Fruit fly (Drosophila melanogaster) whole organism, embryonic: ENCODE results near the gene CG31636.
A peak's percentile ranks its signal among the peaks of the same experiment; 100 is the strongest.

Experiments
- Atf3 ChIP-seq: fragments of 200-800 bp; sonication (Bioruptor generic); optimal IDR thresholded peaks from 3 replicates; lab custom pipeline; 2016; ENCODE audit warnings: missing biosample characterization, missing genetic modification characterization
- Bdp1 ChIP-seq: fragments of 200-800 bp; sonication (Bioruptor generic); optimal IDR thresholded peaks from 3 replicates; lab custom pipeline; 2016; ENCODE audit warnings: missing biosample characterization, missing genetic modification characterization
- Blimp-1 ChIP-seq: fragments of 200-800 bp; sonication (Bioruptor generic); optimal IDR thresholded peaks from 3 replicates; lab custom pipeline; 2018; ENCODE audit warnings: missing biosample characterization, missing genetic modification characterization, mild to moderate bottlenecking, moderate library complexity, missing genetic modification reagents
- CG10209 ChIP-seq: fragments of 200-800 bp; sonication (Bioruptor generic); optimal IDR thresholded peaks from 3 replicates; lab custom pipeline; 2017; ENCODE audit warnings: missing biosample characterization, mild to moderate bottlenecking, missing genetic modification characterization, missing genetic modification reagents
- CG11695 ChIP-seq: fragments of 200-800 bp; sonication (Bioruptor generic); IDR thresholded peaks from 3 replicates; pipeline ENCODE4 v1.3.6; 2022; ENCODE audit warnings: missing biosample characterization, missing genetic modification characterization
- CG12071 ChIP-seq: fragments of 200-800 bp; sonication (Bioruptor generic); optimal IDR thresholded peaks from 3 replicates; lab custom pipeline; 2018; ENCODE audit warnings: missing biosample characterization, mild to moderate bottlenecking, missing genetic modification characterization
- CG1233 ChIP-seq: fragments of 200-800 bp; sonication (Bioruptor generic); optimal IDR thresholded peaks from 4 replicates; lab custom pipeline; 2018; ENCODE audit warnings: missing biosample characterization, mild to moderate bottlenecking, missing genetic modification characterization
- CG13424 ChIP-seq: fragments of 200-800 bp; sonication (Bioruptor generic); optimal IDR thresholded peaks from 2 replicates; lab custom pipeline; 2019; ENCODE audit warnings: missing biosample characterization, mild to moderate bottlenecking, missing genetic modification characterization, moderate library complexity
- CG13894 ChIP-seq: fragments of 200-800 bp; sonication (Bioruptor generic); optimal IDR thresholded peaks from 3 replicates; lab custom pipeline; 2018; ENCODE audit warnings: missing biosample characterization, mild to moderate bottlenecking, missing genetic modification characterization, moderate library complexity
- CG14667 ChIP-seq: fragments of 200-800 bp; sonication (Bioruptor generic); IDR thresholded peaks from 2 replicates; pipeline ENCODE4 v1.3.6; 2022; ENCODE audit warnings: missing biosample characterization, missing genetic modification characterization
- CG1792 ChIP-seq: fragments of 200-800 bp; sonication (Bioruptor generic); optimal IDR thresholded peaks from 2 replicates; lab custom pipeline; 2016; ENCODE audit warnings: missing biosample characterization, missing genetic modification characterization
- CG31224 ChIP-seq: fragments of 200-800 bp; sonication (Bioruptor generic); IDR thresholded peaks from 2 replicates; pipeline ENCODE4 v1.3.6; 2022; ENCODE audit warnings: missing biosample characterization, missing genetic modification characterization
- CG31365 ChIP-seq: fragments of 200-800 bp; sonication (Bioruptor generic); optimal IDR thresholded peaks from 2 replicates; lab custom pipeline; 2018; ENCODE audit warnings: missing biosample characterization, mild to moderate bottlenecking, missing genetic modification characterization
- CG3281 ChIP-seq: fragments of 200-800 bp; sonication (Bioruptor generic); optimal IDR thresholded peaks from 3 replicates; lab custom pipeline; 2017; ENCODE audit warnings: missing biosample characterization, mild to moderate bottlenecking, missing genetic modification characterization
- CG3847 ChIP-seq: fragments of 200-800 bp; sonication (Bioruptor generic); IDR thresholded peaks from 2 replicates; pipeline ENCODE4 v1.3.6; 2022; ENCODE audit warnings: missing biosample characterization, missing genetic modification characterization
- CG4282 ChIP-seq: fragments of 200-800 bp; sonication (Bioruptor generic); optimal IDR thresholded peaks from 2 replicates; lab custom pipeline; 2016; ENCODE audit warnings: missing biosample characterization, missing genetic modification characterization
- CG6689 ChIP-seq: fragments of 200-800 bp; sonication (Bioruptor generic); IDR thresholded peaks from 2 replicates; pipeline ENCODE4 v1.3.6; 2022; ENCODE audit warnings: missing biosample characterization, missing genetic modification characterization
- CG7271 ChIP-seq: fragments of 200-800 bp; sonication (Bioruptor generic); optimal IDR thresholded peaks from 2 replicates; lab custom pipeline; 2018; ENCODE audit warnings: missing biosample characterization, mild to moderate bottlenecking, missing genetic modification characterization, moderate library complexity
- CG7357 ChIP-seq: fragments of 200-800 bp; sonication (Bioruptor generic); IDR thresholded peaks from 3 replicates; pipeline ENCODE4 v1.3.6; 2022; ENCODE audit warnings: missing biosample characterization, missing genetic modification characterization
- CG8281 ChIP-seq: fragments of 200-800 bp; sonication (Bioruptor generic); optimal IDR thresholded peaks from 2 replicates; lab custom pipeline; 2018; ENCODE audit warnings: missing biosample characterization, mild to moderate bottlenecking, missing genetic modification characterization, moderate library complexity
- CG8290 ChIP-seq, 3 experiments: fragments of 200-800 bp; sonication (Bioruptor generic); optimal IDR thresholded peaks; 2 replicates each; lab custom pipeline; 2016 to 2019; ENCODE audit warnings: missing biosample characterization in 3 of 3, missing genetic modification characterization in 3 of 3, mild to moderate bottlenecking in 2 of 3, moderate library complexity in 1 of 3
- CG9797 ChIP-seq: fragments of 200-800 bp; sonication (Bioruptor generic); optimal IDR thresholded peaks from 3 replicates; lab custom pipeline; 2018; ENCODE audit warnings: missing biosample characterization, mild to moderate bottlenecking, missing genetic modification characterization
- CHES-1-like ChIP-seq: fragments of 200-800 bp; sonication (Bioruptor generic); optimal IDR thresholded peaks from 2 replicates; lab custom pipeline; 2016; ENCODE audit warnings: missing biosample characterization, missing genetic modification characterization
- CkIIα-i1 ChIP-seq: fragments of 200-800 bp; sonication (Bioruptor generic); IDR thresholded peaks from 2 replicates; pipeline ENCODE4 v1.3.6; 2022; ENCODE audit warnings: missing biosample characterization, missing genetic modification characterization
- D ChIP-seq, 2 experiments: fragments of 200-800 bp in 1 of 2; fragments of >200 bp in 1 of 2; sonication (Bioruptor generic) in 1 of 2; optimal IDR thresholded peaks; 2 replicates in 1 of 2; 3 replicates in 1 of 2; lab custom pipeline; 2017; ENCODE audit warnings: mild to moderate bottlenecking in 1 of 2, missing biosample characterization in 1 of 2, missing genetic modification characterization in 1 of 2, missing genetic modification reagents in 1 of 2
- Dfd ChIP-seq, 2 experiments: fragments of >200 bp; optimal IDR thresholded peaks; 2 replicates each; lab custom pipeline; 2017; ENCODE audit warnings: missing biosample characterization in 2 of 2, missing genetic modification characterization in 2 of 2
- Dll ChIP-seq: fragments of 200-800 bp; sonication (Bioruptor generic); IDR thresholded peaks from 4 replicates; pipeline ENCODE4 v1.3.6; 2022; ENCODE audit warnings: missing biosample characterization, missing genetic modification characterization; ENCODE audit not compliant: partially characterized antibody
- Dref ChIP-seq: fragments of 200-800 bp; sonication (Bioruptor generic); IDR thresholded peaks from 2 replicates; pipeline ENCODE4 v1.3.6; 2022; ENCODE audit warnings: missing biosample characterization, missing genetic modification characterization
- Ets65A ChIP-seq: fragments of 200-800 bp; sonication (Bioruptor generic); peaks from one replicate; lab custom pipeline; 2016; ENCODE audit warnings: missing biosample characterization, missing genetic modification characterization
- HLH54F ChIP-seq: fragments of 200-800 bp; sonication (Bioruptor generic); optimal IDR thresholded peaks from 3 replicates; lab custom pipeline; 2016; ENCODE audit warnings: missing biosample characterization, missing genetic modification characterization
- HmgD ChIP-seq: fragments of 200-800 bp; sonication (Bioruptor generic); optimal IDR thresholded peaks from 3 replicates; lab custom pipeline; 2016; ENCODE audit warnings: missing biosample characterization, missing genetic modification characterization
- HmgZ ChIP-seq: fragments of 200-800 bp; sonication (Bioruptor generic); optimal IDR thresholded peaks from 2 replicates; lab custom pipeline; 2018; ENCODE audit warnings: missing biosample characterization, mild to moderate bottlenecking, missing genetic modification characterization
- Poxn ChIP-seq: fragments of 200-800 bp; sonication (Bioruptor generic); IDR thresholded peaks from 2 replicates; pipeline ENCODE4 v1.3.6; 2022; ENCODE audit warnings: missing biosample characterization, missing genetic modification characterization
- Taf1 ChIP-seq: fragments of 200-800 bp; sonication (Bioruptor generic); IDR thresholded peaks from 2 replicates; pipeline ENCODE4 v1.3.6; 2022; ENCODE audit warnings: missing biosample characterization, missing genetic modification characterization
- ac ChIP-seq: fragments of 200-800 bp; sonication (Bioruptor generic); optimal IDR thresholded peaks from 3 replicates; lab custom pipeline; 2017; ENCODE audit warnings: missing biosample characterization, mild to moderate bottlenecking, missing genetic modification characterization
- al ChIP-seq: fragments of 200-800 bp; sonication (Bioruptor generic); IDR thresholded peaks from 2 replicates; pipeline ENCODE4 v1.3.6; 2022; ENCODE audit warnings: missing biosample characterization, missing genetic modification characterization
- ap ChIP-seq: fragments of 200-800 bp; sonication (Bioruptor generic); IDR thresholded peaks from 2 replicates; pipeline ENCODE4 v1.3.6; 2022; ENCODE audit warnings: missing biosample characterization, missing genetic modification characterization
- chinmo ChIP-seq: fragments of 200-800 bp; sonication (Bioruptor generic); IDR thresholded peaks from 4 replicates; pipeline ENCODE4 v1.3.6; 2022; ENCODE audit warnings: missing biosample characterization, missing genetic modification characterization; ENCODE audit not compliant: partially characterized antibody
- danr ChIP-seq: fragments of 200-800 bp; sonication (Bioruptor generic); IDR thresholded peaks from 2 replicates; pipeline ENCODE4 v1.3.6; 2022; ENCODE audit warnings: missing biosample characterization, missing genetic modification characterization
- dmrt11E ChIP-seq: fragments of 200-800 bp; sonication (Bioruptor generic); optimal IDR thresholded peaks from 3 replicates; lab custom pipeline; 2018; ENCODE audit warnings: missing biosample characterization, mild to moderate bottlenecking, missing genetic modification characterization, moderate library complexity
- eyg ChIP-seq: fragments of 200-800 bp; sonication (Bioruptor generic); optimal IDR thresholded peaks from 3 replicates; lab custom pipeline; 2016; ENCODE audit warnings: missing biosample characterization, missing genetic modification characterization
- her ChIP-seq: fragments of 200-800 bp; sonication (Bioruptor generic); optimal IDR thresholded peaks from 2 replicates; lab custom pipeline; 2016; ENCODE audit warnings: missing biosample characterization, missing genetic modification characterization
- hkb ChIP-seq, 2 experiments: fragments of 200-800 bp in 1 of 2; fragments of >200 bp in 1 of 2; sonication (Bioruptor generic) in 1 of 2; IDR thresholded peaks in 1 of 2; optimal IDR thresholded peaks in 1 of 2; 2 replicates each; pipeline versions ENCODE4 v1.3.6 to Lab custom; 2017 to 2022; ENCODE audit warnings: missing biosample characterization in 1 of 2, missing genetic modification characterization in 1 of 2
- jing ChIP-seq: fragments of 200-800 bp; sonication (Bioruptor generic); optimal IDR thresholded peaks from 2 replicates; lab custom pipeline; 2018; ENCODE audit warnings: missing biosample characterization, mild to moderate bottlenecking, missing genetic modification characterization
- nom ChIP-seq: fragments of 200-800 bp; sonication (Bioruptor generic); optimal IDR thresholded peaks from 2 replicates; lab custom pipeline; 2017; ENCODE audit warnings: missing biosample characterization, missing genetic modification characterization, mild to moderate bottlenecking, moderate library complexity, missing genetic modification reagents
- p53 ChIP-seq: fragments of 200-800 bp; sonication (Bioruptor generic); optimal IDR thresholded peaks from 2 replicates; lab custom pipeline; 2016; ENCODE audit warnings: missing biosample characterization, missing genetic modification characterization
- tap ChIP-seq: fragments of 200-800 bp; optimal IDR thresholded peaks from 3 replicates; lab custom pipeline; 2019; ENCODE audit warnings: missing biosample characterization, mild to moderate bottlenecking, missing genetic modification characterization, moderate library complexity
- twi ChIP-seq: fragments of 200-800 bp; optimal IDR thresholded peaks from 2 replicates; lab custom pipeline; 2019; ENCODE audit warnings: missing biosample characterization, mild to moderate bottlenecking, missing genetic modification characterization, moderate library complexity
- unc-4 ChIP-seq: fragments of 200-800 bp; sonication (Bioruptor generic); IDR thresholded peaks from 2 replicates; pipeline ENCODE4 v1.3.6; 2022; ENCODE audit warnings: missing biosample characterization, missing genetic modification characterization; ENCODE audit not compliant: partially characterized antibody

Gene CG31636

dm6 chr2L:6667719-6668325, 9.9 kb upstream of the CG31636 start, which contains the start of gene Galt (continued):
- TF ChIP-seq twi (tag; lab: Kevin White, UChicago), result no peak
- no peak for TF ChIP-seq Bdp1 (GFP tag; lab: Kevin White, UChicago)
- no peak for TF ChIP-seq CG31365 (tag; lab: Kevin White, UChicago)
- TF ChIP-seq Blimp-1 (GFP tag; lab: Kevin White, UChicago), result no peak
- TF ChIP-seq Ets65A, result peak; percentile 82
- peak; percentile 39 for TF ChIP-seq dmrt11E
- TF ChIP-seq CG8281, result no peak
- no peak for TF ChIP-seq D (optimal IDR thresholded peaks at IDR 0.05; lab: Kevin White, UChicago)
- peak; percentile 27 for TF ChIP-seq D (GFP tag; optimal IDR thresholded peaks at IDR 0.05; lab: Kevin White, UChicago)
- TF ChIP-seq ac, result no peak
- no peak for TF ChIP-seq CHES-1-like (GFP tag; lab: Kevin White, UChicago)
- no peak for TF ChIP-seq al (GFP tag; lab: Robert Waterston, UW)
- no peak for TF ChIP-seq CG3847
- TF ChIP-seq Dll (GFP tag; lab: Robert Waterston, UW), result peak; percentile 77
- no peak for TF ChIP-seq ap (GFP tag; lab: Robert Waterston, UW)
- no peak for TF ChIP-seq CG12071 (GFP tag; lab: Kevin White, UChicago)
- TF ChIP-seq CG7357 (GFP tag; lab: Robert Waterston, UW), result no peak
- 0 out of 3 replicates have a peak, but pooled peaks have one; percentile 31 for TF ChIP-seq CG11695
- peak; percentile 19 for TF ChIP-seq HmgZ
- TF ChIP-seq Atf3, result no peak
- no peak for TF ChIP-seq CG4282
- no peak for TF ChIP-seq p53
- TF ChIP-seq HLH54F (GFP tag; lab: Kevin White, UChicago), result no peak
- no peak for TF ChIP-seq danr (GFP tag; lab: Robert Waterston, UW)
- no peak for TF ChIP-seq CG6689 (GFP tag; lab: Robert Waterston, UW)
- TF ChIP-seq CG7271 (tag; lab: Kevin White, UChicago), result peak; percentile 35
- TF ChIP-seq Dref, result peak; percentile 63
- peak; percentile 90; the same call in 3 of the 4 replicates for TF ChIP-seq chinmo
- TF ChIP-seq CG1233 (GFP tag; lab: Kevin White, UChicago), result peak; percentile 46
- peak; percentile 63 for TF ChIP-seq unc-4 (GFP tag; lab: Robert Waterston, UW)
- TF ChIP-seq nom (GFP tag; lab: Kevin White, UChicago), result peak; percentile 47
- peak; percentile 20 for TF ChIP-seq CG10209 (GFP tag; lab: Kevin White, UChicago)
- peak; percentile 34 for TF ChIP-seq CG9797 (GFP tag; lab: Kevin White, UChicago)
- TF ChIP-seq Dfd (GFP tag; optimal IDR thresholded peaks at IDR 0.05; lab: Kevin White, UChicago), result no peak
- no peak for TF ChIP-seq Poxn (GFP tag; lab: Robert Waterston, UW)
- no peak for TF ChIP-seq hkb (optimal IDR thresholded peaks at IDR 0.05; lab: Kevin White, UChicago)
- TF ChIP-seq hkb (GFP tag; IDR thresholded peaks at IDR 0.05; lab: Robert Waterston, UW), result peak; percentile 30
- TF ChIP-seq jing, result no peak
- TF ChIP-seq CkIIα-i1 (GFP tag; lab: Robert Waterston, UW), result no peak
- peak; percentile 46 for TF ChIP-seq CG13424
- TF ChIP-seq CG8290 (GFP tag; optimal IDR thresholded peaks at IDR 0.05; lab: Kevin White, UChicago), result no peak
- peak in 1 of 2 experiments; percentile 33 for TF ChIP-seq CG8290 (tag; optimal IDR thresholded peaks at IDR 0.05; lab: Kevin White, UChicago)
- no peak for TF ChIP-seq CG31224 (GFP tag; lab: Robert Waterston, UW)
- TF ChIP-seq HmgD (GFP tag; lab: Kevin White, UChicago), result no peak
- TF ChIP-seq eyg, result no peak
- TF ChIP-seq Taf1 (GFP tag; lab: Robert Waterston, UW), result no peak
- peak; percentile 44 for TF ChIP-seq CG3281
- TF ChIP-seq her, result no peak
- TF ChIP-seq CG1792, result no peak
- no peak for TF ChIP-seq CG13894 (tag; lab: Kevin White, UChicago)
- no peak for TF ChIP-seq CG14667
- peak; percentile 26 for TF ChIP-seq tap
